Fruit fly (Drosophila melanogaster) whole organism, embryonic: ENCODE results near the gene CG11791.

Source experiments
- Awh ChIP-seq: fragments of 200-800 bp; sonication (Bioruptor generic); IDR thresholded peaks from 2 replicates; pipeline ENCODE4, ENCODE4 v1.3.6; 2022; ENCODE audit warnings: missing biosample characterization, missing genetic modification characterization
- CG11085 ChIP-seq: fragments of 200-800 bp; sonication (Bioruptor generic); IDR thresholded peaks from 2 replicates; pipeline ENCODE4 v1.3.6; 2022; ENCODE audit warnings: missing biosample characterization, missing genetic modification characterization
- CG12219 ChIP-seq: fragments of 200-800 bp; sonication (Bioruptor generic); optimal IDR thresholded peaks from 3 replicates; lab custom pipeline; 2018; ENCODE audit warnings: missing biosample characterization, mild to moderate bottlenecking, missing genetic modification characterization
- CG13624 ChIP-seq: fragments of 200-800 bp; sonication (Bioruptor generic); optimal IDR thresholded peaks from 2 replicates; lab custom pipeline; 2016; ENCODE audit warnings: missing biosample characterization, missing genetic modification characterization
- CG15073 ChIP-seq: fragments of 200-800 bp; sonication (Bioruptor generic); optimal IDR thresholded peaks from 2 replicates; lab custom pipeline; 2016; ENCODE audit warnings: missing biosample characterization, missing genetic modification characterization
- CG15696 ChIP-seq: fragments of 200-800 bp; sonication (Bioruptor generic); optimal IDR thresholded peaks from 2 replicates; lab custom pipeline; 2019; ENCODE audit warnings: missing biosample characterization, mild to moderate bottlenecking, missing genetic modification characterization, moderate library complexity
- CG16813 ChIP-seq: fragments of 200-800 bp; sonication (Bioruptor generic); IDR thresholded peaks from 3 replicates; pipeline ENCODE4 v1.3.6; 2022; ENCODE audit warnings: missing biosample characterization, missing genetic modification characterization; ENCODE audit not compliant: partially characterized antibody
- CG17385 ChIP-seq: fragments of 200-800 bp; sonication (Bioruptor generic); optimal IDR thresholded peaks from 3 replicates; lab custom pipeline; 2018; ENCODE audit warnings: missing biosample characterization, mild to moderate bottlenecking, missing genetic modification characterization
- CG17912 ChIP-seq: fragments of 200-800 bp; sonication (Bioruptor generic); optimal IDR thresholded peaks from 2 replicates; lab custom pipeline; 2018; ENCODE audit warnings: missing biosample characterization, mild to moderate bottlenecking, missing genetic modification characterization
- CG2129 ChIP-seq: fragments of 200-800 bp; sonication (Bioruptor generic); IDR thresholded peaks from 2 replicates; pipeline ENCODE4 v1.3.6; 2022; ENCODE audit warnings: missing biosample characterization, missing genetic modification characterization; ENCODE audit not compliant: partially characterized antibody
- CG33213 ChIP-seq: fragments of 200-800 bp; sonication (Bioruptor generic); optimal IDR thresholded peaks from 3 replicates; lab custom pipeline; 2016; ENCODE audit warnings: missing biosample characterization, missing genetic modification characterization
- CG3726 ChIP-seq: fragments of 200-800 bp; sonication (Bioruptor generic); IDR thresholded peaks from 3 replicates; pipeline ENCODE4, ENCODE4 v1.3.6; 2022; ENCODE audit warnings: missing biosample characterization, missing genetic modification characterization
- CG5953 ChIP-seq: fragments of 200-800 bp; sonication (Bioruptor generic); IDR thresholded peaks from 2 replicates; pipeline ENCODE4 v1.3.6; 2022; ENCODE audit warnings: missing biosample characterization, missing genetic modification characterization
- CG6175 ChIP-seq: fragments of 200-800 bp; sonication (Bioruptor generic); IDR thresholded peaks from 3 replicates; pipeline ENCODE4 v1.3.6; 2022; ENCODE audit warnings: missing biosample characterization, missing genetic modification characterization
- CG6854 ChIP-seq: fragments of 200-800 bp; sonication (Bioruptor generic); optimal IDR thresholded peaks from 3 replicates; lab custom pipeline; 2017; ENCODE audit warnings: missing biosample characterization, mild to moderate bottlenecking, missing genetic modification characterization
- CG7556 ChIP-seq: fragments of 200-800 bp; sonication (Bioruptor generic); optimal IDR thresholded peaks from 2 replicates; lab custom pipeline; 2017; ENCODE audit warnings: missing biosample characterization, mild to moderate bottlenecking, missing genetic modification characterization
- CG7963 ChIP-seq: fragments of 200-800 bp; sonication (Bioruptor generic); IDR thresholded peaks from 3 replicates; pipeline ENCODE4 v1.3.6; 2022; ENCODE audit warnings: missing biosample characterization, missing genetic modification characterization; ENCODE audit not compliant: partially characterized antibody
- CG7987 ChIP-seq: fragments of 200-800 bp; sonication (Bioruptor generic); optimal IDR thresholded peaks from 2 replicates; lab custom pipeline; 2018; ENCODE audit warnings: missing biosample characterization, mild to moderate bottlenecking, missing genetic modification characterization, moderate library complexity
- CG8281 ChIP-seq: fragments of 200-800 bp; sonication (Bioruptor generic); optimal IDR thresholded peaks from 2 replicates; lab custom pipeline; 2018; ENCODE audit warnings: missing biosample characterization, mild to moderate bottlenecking, missing genetic modification characterization, moderate library complexity
- HLH54F ChIP-seq: fragments of 200-800 bp; sonication (Bioruptor generic); optimal IDR thresholded peaks from 3 replicates; lab custom pipeline; 2016; ENCODE audit warnings: missing biosample characterization, missing genetic modification characterization
- Hr78 ChIP-seq, 2 experiments: fragments of 200-800 bp in 1 of 2; fragments of >200 bp in 1 of 2; sonication (Bioruptor generic) in 1 of 2; optimal IDR thresholded peaks; 2 replicates each; lab custom pipeline; 2017 to 2019; ENCODE audit warnings: missing biosample characterization in 2 of 2, missing genetic modification characterization in 2 of 2, mild to moderate bottlenecking in 1 of 2, moderate library complexity in 1 of 2
- MESR4 ChIP-seq: fragments of 200-800 bp; sonication (Bioruptor generic); optimal IDR thresholded peaks from 2 replicates; lab custom pipeline; 2018; ENCODE audit warnings: missing biosample characterization, mild to moderate bottlenecking, missing genetic modification characterization, moderate library complexity
- Neu2 ChIP-seq: fragments of 200-800 bp; sonication (Bioruptor generic); optimal IDR thresholded peaks from 3 replicates; lab custom pipeline; 2016; ENCODE audit warnings: missing biosample characterization, missing genetic modification characterization, borderline replicate concordance
- Oli ChIP-seq: fragments of 200-800 bp; sonication (Bioruptor generic); optimal IDR thresholded peaks from 2 replicates; lab custom pipeline; 2018; ENCODE audit warnings: missing biosample characterization, mild to moderate bottlenecking, missing genetic modification characterization, moderate library complexity
- Optix ChIP-seq: fragments of 200-800 bp; sonication (Bioruptor generic); IDR thresholded peaks from 3 replicates; pipeline ENCODE4 v1.3.6; 2022; ENCODE audit warnings: missing biosample characterization, missing genetic modification characterization
- Sry-β ChIP-seq: fragments of 200-800 bp; sonication (Bioruptor generic); optimal IDR thresholded peaks from 2 replicates; lab custom pipeline; 2018; ENCODE audit warnings: missing biosample characterization, mild to moderate bottlenecking, missing genetic modification characterization, moderate library complexity
- TFAM ChIP-seq: fragments of 200-800 bp; sonication (Bioruptor generic); optimal IDR thresholded peaks from 2 replicates; lab custom pipeline; 2017; ENCODE audit warnings: missing biosample characterization, missing genetic modification characterization, inconsistent platforms
- bsh ChIP-seq, 2 experiments: fragments of 200-800 bp; sonication (Bioruptor generic); optimal IDR thresholded peaks; 2 replicates each; lab custom pipeline; 2017 to 2018; ENCODE audit warnings: mild to moderate bottlenecking in 2 of 2, missing biosample characterization in 2 of 2, missing genetic modification characterization in 2 of 2, moderate library complexity in 1 of 2
- caup ChIP-seq: fragments of 200-800 bp; sonication (Bioruptor generic); optimal IDR thresholded peaks from 3 replicates; lab custom pipeline; 2017; ENCODE audit warnings: missing biosample characterization, mild to moderate bottlenecking, missing genetic modification characterization, moderate library complexity; ENCODE audit not compliant: severe bottlenecking
- crc ChIP-seq: fragments of 200-800 bp; sonication (Bioruptor generic); optimal IDR thresholded peaks from 2 replicates; lab custom pipeline; 2016; ENCODE audit warnings: missing biosample characterization, missing genetic modification characterization
- crp ChIP-seq, 2 experiments: fragments of 200-800 bp; sonication (Bioruptor generic); optimal IDR thresholded peaks; 2 replicates in 1 of 2; 3 replicates in 1 of 2; lab custom pipeline; 2017; ENCODE audit warnings: missing biosample characterization in 2 of 2, missing genetic modification characterization in 2 of 2, mild to moderate bottlenecking in 1 of 2, moderate library complexity in 1 of 2
- emc ChIP-seq: fragments of 200-800 bp; sonication (Bioruptor generic); optimal IDR thresholded peaks from 2 replicates; lab custom pipeline; 2016; ENCODE audit warnings: missing biosample characterization, missing genetic modification characterization
- fru ChIP-seq: fragments of >200 bp; optimal IDR thresholded peaks from 2 replicates; lab custom pipeline; 2017
- gt ChIP-seq: fragments of 200-800 bp; sonication (Bioruptor generic); IDR thresholded peaks from 2 replicates; pipeline ENCODE4 v1.3.6; 2022; ENCODE audit warnings: missing biosample characterization, missing genetic modification characterization
- hbn ChIP-seq: fragments of 200-800 bp; sonication (Bioruptor generic); IDR thresholded peaks from 2 replicates; pipeline ENCODE4 v1.3.6; 2022; ENCODE audit warnings: missing biosample characterization, missing genetic modification characterization; ENCODE audit not compliant: partially characterized antibody
- jumu ChIP-seq: fragments of 200-800 bp; sonication (Bioruptor generic); optimal IDR thresholded peaks from 3 replicates; lab custom pipeline; 2016; ENCODE audit warnings: missing biosample characterization, missing genetic modification characterization
- lola ChIP-seq, 3 experiments: fragments of >200 bp in 2 of 3; fragments of 200-800 bp in 1 of 3; sonication (Bioruptor generic) in 1 of 3; optimal IDR thresholded peaks; 2 replicates each; lab custom pipeline; 2017 to 2019; ENCODE audit warnings: missing biosample characterization in 3 of 3, missing genetic modification characterization in 3 of 3, mild to moderate bottlenecking in 1 of 3, moderate library complexity in 1 of 3
- mld ChIP-seq: fragments of 200-800 bp; sonication (Bioruptor generic); IDR thresholded peaks from 3 replicates; pipeline ENCODE4 v1.3.6; 2022; ENCODE audit warnings: missing biosample characterization, missing genetic modification characterization; ENCODE audit not compliant: partially characterized antibody
- oc ChIP-seq: fragments of 200-800 bp; sonication (Bioruptor generic); optimal IDR thresholded peaks from 2 replicates; lab custom pipeline; 2018; ENCODE audit warnings: missing biosample characterization, mild to moderate bottlenecking, missing genetic modification characterization, moderate library complexity
- phol ChIP-seq: fragments of 200-800 bp; sonication (Bioruptor generic); optimal IDR thresholded peaks from 3 replicates; lab custom pipeline; 2018; ENCODE audit warnings: missing biosample characterization, mild to moderate bottlenecking, missing genetic modification characterization, moderate library complexity
- psq ChIP-seq: fragments of 200-800 bp; sonication (Bioruptor generic); optimal IDR thresholded peaks from 2 replicates; lab custom pipeline; 2017; ENCODE audit warnings: missing biosample characterization, missing genetic modification characterization
- ranshi ChIP-seq: fragments of 200-800 bp; sonication (Bioruptor generic); IDR thresholded peaks from 2 replicates; pipeline ENCODE4 v1.3.6; 2022; ENCODE audit warnings: missing biosample characterization, missing genetic modification characterization
- slp2 ChIP-seq: fragments of 200-800 bp; sonication (Bioruptor generic); optimal IDR thresholded peaks from 2 replicates; lab custom pipeline; 2016; ENCODE audit warnings: missing biosample characterization, missing genetic modification characterization
- sna ChIP-seq: fragments of 200-800 bp; sonication (Bioruptor generic); IDR thresholded peaks from 2 replicates; pipeline ENCODE4 v1.3.6; 2022; ENCODE audit warnings: missing biosample characterization, missing genetic modification characterization; ENCODE audit not compliant: partially characterized antibody
- so ChIP-seq: fragments of 200-800 bp; sonication (Bioruptor generic); IDR thresholded peaks from 3 replicates; pipeline ENCODE4 v1.3.6; 2022; ENCODE audit warnings: missing biosample characterization, missing genetic modification characterization
- toy ChIP-seq: fragments of 200-800 bp; sonication (Bioruptor generic); IDR thresholded peaks from 2 replicates; pipeline ENCODE4 v1.3.6; 2022; ENCODE audit warnings: missing biosample characterization, missing genetic modification characterization
- trh ChIP-seq: fragments of 200-800 bp; sonication (Bioruptor generic); optimal IDR thresholded peaks from 2 replicates; lab custom pipeline; 2016; ENCODE audit warnings: missing biosample characterization, missing genetic modification characterization
- unpg ChIP-seq: fragments of 200-800 bp; sonication (Bioruptor generic); optimal IDR thresholded peaks from 3 replicates; lab custom pipeline; 2018; ENCODE audit warnings: missing biosample characterization, mild to moderate bottlenecking, missing genetic modification characterization, moderate library complexity
- zen ChIP-seq: fragments of 200-800 bp; sonication (Bioruptor generic); optimal IDR thresholded peaks from 3 replicates; lab custom pipeline; 2018; ENCODE audit warnings: missing biosample characterization, mild to moderate bottlenecking, missing genetic modification characterization, moderate library complexity

The CG11791 gene

DNA sequence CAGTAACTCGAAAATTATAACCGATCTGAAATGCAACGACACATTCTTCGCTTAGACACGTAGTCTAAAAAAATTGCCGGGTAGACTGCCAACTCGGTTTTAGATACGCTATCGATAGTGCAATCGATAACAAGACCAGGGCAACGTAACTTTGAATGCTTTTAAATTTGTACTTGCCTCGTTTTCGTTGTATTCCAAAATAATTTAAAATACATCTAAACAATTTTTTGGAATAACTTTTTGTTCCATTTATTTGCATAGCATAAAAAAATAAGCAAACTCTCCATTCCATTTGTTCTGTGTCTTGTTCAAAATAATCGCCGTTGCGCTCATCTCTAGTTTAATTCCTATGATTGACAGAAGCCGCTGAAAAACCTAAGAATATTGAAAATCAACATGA, 20.2 kb downstream of the CG11791 start, which contains the start of the genes Stt3B and CG11839 (continued):
- TF ChIP-seq crp (GFP tag; optimal IDR thresholded peaks at IDR 0.05; lab: Kevin White, UChicago): peak in 1 of 2 experiments; percentile 43
- no peak for TF ChIP-seq oc (tag; lab: Kevin White, UChicago)
- no peak for TF ChIP-seq CG6854
- peak; percentile 82 for TF ChIP-seq phol
- peak; percentile 89 for TF ChIP-seq CG2129
- TF ChIP-seq Hr78 (GFP tag; optimal IDR thresholded peaks at IDR 0.05; lab: Kevin White, UChicago): no peak
- TF ChIP-seq psq (GFP tag; lab: Kevin White, UChicago): peak; percentile 42
- TF ChIP-seq CG17912 (GFP tag; lab: Kevin White, UChicago): peak; percentile 1
- TF ChIP-seq CG3726 (GFP tag; lab: Robert Waterston, UW): no peak
- TF ChIP-seq CG7556 (GFP tag; lab: Kevin White, UChicago): no peak
- TF ChIP-seq bsh (GFP tag; optimal IDR thresholded peaks at IDR 0.05; lab: Kevin White, UChicago): no peak
- TF ChIP-seq MESR4 (GFP tag; lab: Kevin White, UChicago): peak; percentile 46
- no peak for TF ChIP-seq TFAM (GFP tag; lab: Kevin White, UChicago)
- TF ChIP-seq ranshi (GFP tag; lab: Robert Waterston, UW): no peak
- peak; percentile 74 for TF ChIP-seq crc
- TF ChIP-seq hbn (GFP tag; lab: Robert Waterston, UW): peak; percentile 92
- TF ChIP-seq mld (GFP tag; lab: Robert Waterston, UW): peak; percentile 58; the same call in 1 of the 3 replicates
- no peak for TF ChIP-seq Awh
- TF ChIP-seq toy (GFP tag; lab: Robert Waterston, UW): no peak
- TF ChIP-seq CG6175 (GFP tag; lab: Robert Waterston, UW): no peak
- TF ChIP-seq zen: peak; percentile 48
- no peak for TF ChIP-seq caup (GFP tag; lab: Kevin White, UChicago)
- TF ChIP-seq CG7963 (GFP tag; lab: Robert Waterston, UW): peak; percentile 66; the same call in 2 of the 3 replicates
- peak; percentile 93 for TF ChIP-seq sna (GFP tag; lab: Robert Waterston, UW)
- TF ChIP-seq CG8281: no peak
- TF ChIP-seq trh: peak; percentile 30
- no peak for TF ChIP-seq CG12219 (GFP tag; lab: Kevin White, UChicago)
- peak; percentile 84 for TF ChIP-seq CG13624 (GFP tag; lab: Kevin White, UChicago)
- TF ChIP-seq emc (GFP tag; lab: Kevin White, UChicago): peak; percentile 35
- no peak for TF ChIP-seq CG5953
- no peak for TF ChIP-seq CG11085 (GFP tag; lab: Robert Waterston, UW)
- TF ChIP-seq slp2 (GFP tag; lab: Kevin White, UChicago): peak; percentile 54
- no peak for TF ChIP-seq gt (GFP tag; lab: Robert Waterston, UW)
- TF ChIP-seq CG15073 (GFP tag; lab: Kevin White, UChicago): no peak
- peak; percentile 79 for TF ChIP-seq HLH54F (GFP tag; lab: Kevin White, UChicago)
- TF ChIP-seq lola (GFP tag; optimal IDR thresholded peaks at IDR 0.05; lab: Kevin White, UChicago): peak in 1 of 3 experiments; percentile 68
- TF ChIP-seq jumu (GFP tag; lab: Kevin White, UChicago): peak; percentile 82
- TF ChIP-seq CG15696 (tag; lab: Kevin White, UChicago): peak; percentile 58
- TF ChIP-seq CG7987 (GFP tag; lab: Kevin White, UChicago): peak; percentile 30
- no peak for TF ChIP-seq fru (lab: Kevin White, UChicago)
- TF ChIP-seq CG33213 (GFP tag; lab: Kevin White, UChicago): peak; percentile 69
- TF ChIP-seq unpg (GFP tag; lab: Kevin White, UChicago): no peak
- TF ChIP-seq Optix: peak; percentile 40; the same call in 1 of the 3 replicates
- peak; percentile 31 for TF ChIP-seq Sry-β (GFP tag; lab: Kevin White, UChicago)
- TF ChIP-seq Oli (tag; lab: Kevin White, UChicago): no peak
- TF ChIP-seq CG17385 (GFP tag; lab: Kevin White, UChicago): no peak
- peak; percentile 10 for TF ChIP-seq Neu2 (GFP tag; lab: Kevin White, UChicago)
- TF ChIP-seq CG16813 (GFP tag; lab: Robert Waterston, UW): peak; percentile 95
- TF ChIP-seq so (GFP tag; lab: Robert Waterston, UW): peak; percentile 25; the same call in 1 of the 3 replicates
